Fruit fly (Drosophila melanogaster): ENCODE results near the gene fred.

DNA sequence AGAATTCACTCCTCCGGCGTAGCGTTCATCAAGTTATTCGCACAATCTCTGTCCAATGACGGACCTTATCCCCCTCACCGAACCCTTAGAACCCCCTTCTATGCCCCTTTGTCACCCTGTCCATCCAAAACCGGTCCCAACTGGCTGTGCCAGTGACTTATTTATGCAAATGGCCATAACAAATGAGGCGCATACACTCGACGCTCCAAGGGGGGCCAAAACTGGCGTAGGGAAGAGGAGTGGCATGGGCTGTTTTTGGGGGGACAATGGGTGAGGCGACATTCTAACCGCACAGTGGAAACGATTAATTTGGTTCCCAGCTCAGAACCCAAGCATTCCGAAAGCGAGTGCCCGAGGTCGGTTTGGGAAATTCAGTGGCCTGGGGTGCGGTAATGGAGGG lies 57.8 kb downstream of the fred start:
- TF ChIP-seq tj (GFP tag; optimal IDR thresholded peaks at IDR 0.05) (no peak), Clk (GFP tag; optimal IDR thresholded peaks at IDR 0.05) (no peak), Hr96 (GFP tag; optimal IDR thresholded peaks at IDR 0.05) (no peak), CG12768 (GFP tag; optimal IDR thresholded peaks at IDR 0.05) (no peak), pad (GFP tag; optimal IDR thresholded peaks at IDR 0.05) (no peak), cnc (optimal IDR thresholded peaks at IDR 0.05) (no peak), Crg-1 (GFP tag; optimal IDR thresholded peaks at IDR 0.05) (no peak), bab1 (GFP tag; optimal IDR thresholded peaks at IDR 0.05) (no peak), Mnt (GFP tag; optimal IDR thresholded peaks at IDR 0.05) (no peak), CG7101 (tag; optimal IDR thresholded peaks at IDR 0.05) (no peak), kay (GFP tag; ENCODE audit: borderline replicate concordance) (no peak), CG1620 (GFP tag; optimal IDR thresholded peaks at IDR 0.05) (no peak)

Data from whole organism, adult.